In the genomic region with DNA sequence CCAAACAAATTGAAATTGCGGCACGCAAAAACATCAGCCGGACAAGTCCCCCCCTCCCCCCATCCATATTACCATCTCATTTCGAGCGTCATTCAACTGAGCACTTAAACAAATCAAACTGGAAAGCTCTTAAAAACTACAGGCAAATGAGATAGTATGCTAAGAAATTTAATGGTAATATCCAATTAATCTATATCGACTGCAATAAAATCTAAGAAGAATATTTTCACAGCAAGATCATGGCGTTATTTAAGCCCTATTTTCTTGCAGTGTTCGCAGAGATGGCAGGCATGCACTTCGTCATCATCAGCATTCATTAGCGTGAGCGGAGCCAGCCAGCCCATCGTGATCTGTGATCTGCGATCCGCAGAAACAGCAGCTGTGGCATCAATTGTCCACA, we compare ENCODE assay signal across 4 fruit fly cellular contexts.
TF ChIP-seq lines count a peak whose summit lies in the region.

No protein-coding gene starts in this region.

- no peak for TF ChIP-seq CTCF in whole organism, embryonic (GFP tag; optimal IDR thresholded peaks at IDR 0.05; lab: Kevin White, UChicago)

TF ChIP-seq in whole organism, embryonic, 481 proteins besides CTCF, POLR2A, EP300 and RAD21 (continues in another document):
- TF ChIP-seq ci (GFP tag; IDR thresholded peaks at IDR 0.05; lab: Robert Waterston, UW), result peak; percentile 47; the same call in 1 of the 3 replicates
- no peak for TF ChIP-seq CG13624 (GFP tag; optimal IDR thresholded peaks at IDR 0.05; lab: Kevin White, UChicago)
- TF ChIP-seq NFAT (GFP tag; IDR thresholded peaks at IDR 0.05; lab: Robert Waterston, UW), result no peak
- TF ChIP-seq stc (GFP tag; IDR thresholded peaks at IDR 0.05; lab: Robert Waterston, UW), result peak; percentile 42; the same call in 1 of the 2 replicates
- peak; percentile 56 for TF ChIP-seq dmrt99B (tag; optimal IDR thresholded peaks at IDR 0.05; lab: Kevin White, UChicago)
- TF ChIP-seq Sox102F (GFP tag; optimal IDR thresholded peaks at IDR 0.05; lab: Kevin White, UChicago), result peak; percentile 62
- TF ChIP-seq CG17359 (tag; optimal IDR thresholded peaks at IDR 0.05; lab: Kevin White, UChicago), result peak; percentile 43
- TF ChIP-seq HLH3B (GFP tag; IDR thresholded peaks at IDR 0.05; lab: Robert Waterston, UW), result peak; percentile 49; the same call in 1 of the 2 replicates
- peak; percentile 39 for TF ChIP-seq CG11504 (tag; optimal IDR thresholded peaks at IDR 0.05; lab: Kevin White, UChicago)
- TF ChIP-seq CG6689 (GFP tag; IDR thresholded peaks at IDR 0.05; lab: Robert Waterston, UW), result peak; percentile 31; the same call in 1 of the 2 replicates
- TF ChIP-seq pan (optimal IDR thresholded peaks at IDR 0.05; lab: Kevin White, UChicago), result no peak
- peak in 1 of 2 experiments; percentile 25 for TF ChIP-seq pan (GFP tag; optimal IDR thresholded peaks at IDR 0.05 in 1 of 2, IDR thresholded peaks at IDR 0.05 in 1 of 2)
- TF ChIP-seq CG10366 (GFP tag; IDR thresholded peaks at IDR 0.05; lab: Robert Waterston, UW), result peak; percentile 15; the same call in 1 of the 2 replicates
- peak; percentile 60; the same call in 1 of the 2 replicates for TF ChIP-seq Drgx (GFP tag; IDR thresholded peaks at IDR 0.05; lab: Robert Waterston, UW)
- no peak for TF ChIP-seq maf-S (GFP tag; optimal IDR thresholded peaks at IDR 0.05; lab: Kevin White, UChicago)
- no peak for TF ChIP-seq gt (GFP tag; IDR thresholded peaks at IDR 0.05; lab: Robert Waterston, UW)
- TF ChIP-seq prd (optimal IDR thresholded peaks at IDR 0.05; lab: Kevin White, UChicago), result no peak
- TF ChIP-seq prd (GFP tag; IDR thresholded peaks at IDR 0.05; lab: Robert Waterston, UW), result peak; percentile 8; the same call in 1 of the 3 replicates
- TF ChIP-seq chm (GFP tag; IDR thresholded peaks at IDR 0.05; lab: Robert Waterston, UW), result no peak
- no peak for TF ChIP-seq H15 (GFP tag; IDR thresholded peaks at IDR 0.05; lab: Robert Waterston, UW)

TF ChIP-seq in whole organism, prepupa, 60 proteins besides CTCF, POLR2A, EP300 and RAD21 (continues in another document):
- TF ChIP-seq CG7368 (GFP tag; optimal IDR thresholded peaks at IDR 0.05; lab: Kevin White, UChicago) (peak; percentile 78), Smox (GFP tag; optimal IDR thresholded peaks at IDR 0.05; lab: Kevin White, UChicago) (peak; percentile 75), Sox15 (GFP tag; optimal IDR thresholded peaks at IDR 0.05; lab: Kevin White, UChicago) (peak; percentile 72), CG6854 (GFP tag; optimal IDR thresholded peaks at IDR 0.05; lab: Kevin White, UChicago) (no peak), CG6808 (GFP tag; optimal IDR thresholded peaks at IDR 0.05; lab: Kevin White, UChicago) (peak; percentile 70), Eip75B (GFP tag; optimal IDR thresholded peaks at IDR 0.05; lab: Kevin White, UChicago) (peak; percentile 83), salr (GFP tag; optimal IDR thresholded peaks at IDR 0.05; lab: Kevin White, UChicago) (peak; percentile 71 to 72), Ets21C (GFP tag; optimal IDR thresholded peaks at IDR 0.05; lab: Kevin White, UChicago) (peak; percentile 70), CG4318 (GFP tag; optimal IDR thresholded peaks at IDR 0.05; lab: Kevin White, UChicago) (peak; percentile 68), OdsH (GFP tag; optimal IDR thresholded peaks at IDR 0.05; lab: Kevin White, UChicago) (peak; percentile 83), dsx (GFP tag; optimal IDR thresholded peaks at IDR 0.05; lab: Kevin White, UChicago; ENCODE audit: poor library complexity, severe bottlenecking) (peak; percentile 70), CG11762 (GFP tag; optimal IDR thresholded peaks at IDR 0.05; lab: Kevin White, UChicago; ENCODE audit: insufficient read depth) (peak; percentile 63), CG6163 (GFP tag; IDR thresholded peaks at IDR 0.05; lab: Robert Waterston, UW) (peak; percentile 88), CG8632 (GFP tag; optimal IDR thresholded peaks at IDR 0.05; lab: Kevin White, UChicago) (peak; percentile 77), CG6792 (GFP tag; optimal IDR thresholded peaks at IDR 0.05; lab: Kevin White, UChicago) (peak; percentile 83), Lpt (GFP tag; optimal IDR thresholded peaks at IDR 0.05; lab: Kevin White, UChicago) (peak; percentile 57), esn (GFP tag; optimal IDR thresholded peaks at IDR 0.05; lab: Kevin White, UChicago) (peak; percentile 83), CG6276 (GFP tag; optimal IDR thresholded peaks at IDR 0.05; lab: Kevin White, UChicago) (peak; percentile 37), CG3919 (GFP tag; optimal IDR thresholded peaks at IDR 0.05; lab: Kevin White, UChicago) (peak; percentile 86), achi (GFP tag; optimal IDR thresholded peaks at IDR 0.05; lab: Kevin White, UChicago) (peak; percentile 75), fkh (GFP tag; optimal IDR thresholded peaks at IDR 0.05; lab: Kevin White, UChicago) (no peak)

TF ChIP-seq in whole organism, pupa, 21 proteins besides CTCF, POLR2A, EP300 and RAD21:
- TF ChIP-seq gl (tag; optimal IDR thresholded peaks at IDR 0.05; lab: Kevin White, UChicago) (peak; percentile 36), CG14655 (GFP tag; optimal IDR thresholded peaks at IDR 0.05; lab: Kevin White, UChicago) (peak; percentile 74), CG17806 (tag; optimal IDR thresholded peaks at IDR 0.05; lab: Kevin White, UChicago) (peak; percentile 82), CG4496 (GFP tag; IDR thresholded peaks at IDR 0.05; lab: Robert Waterston, UW) (peak; percentile 75; the same call in 2 of the 3 replicates), rn (GFP tag; IDR thresholded peaks at IDR 0.05; lab: Robert Waterston, UW) (0 out of 2 replicates have a peak, but pooled peaks have one; percentile 25), Pif1A (GFP tag; optimal IDR thresholded peaks at IDR 0.05; lab: Kevin White, UChicago) (peak; percentile 81), CG15710 (tag; optimal IDR thresholded peaks at IDR 0.05; lab: Kevin White, UChicago) (peak; percentile 80), CG8301 (tag; optimal IDR thresholded peaks at IDR 0.05; lab: Kevin White, UChicago) (peak; percentile 67), Snoo (tag; optimal IDR thresholded peaks at IDR 0.05; lab: Kevin White, UChicago) (peak; percentile 63), D1 (tag; optimal IDR thresholded peaks at IDR 0.05; lab: Kevin White, UChicago) (peak; percentile 54), CG34367 (tag; optimal IDR thresholded peaks at IDR 0.05; lab: Kevin White, UChicago) (peak; percentile 78), CG12605 (GFP tag; IDR thresholded peaks at IDR 0.05; lab: Robert Waterston, UW) (peak; percentile 38; the same call in 1 of the 2 replicates), CG10348 (GFP tag; IDR thresholded peaks at IDR 0.05; lab: Robert Waterston, UW) (no peak), fd96Ca (GFP tag; IDR thresholded peaks at IDR 0.05; lab: Robert Waterston, UW) (peak; percentile 61), CG13204 (GFP tag; optimal IDR thresholded peaks at IDR 0.05; lab: Kevin White, UChicago) (peak; percentile 10), EcR (GFP tag; optimal IDR thresholded peaks at IDR 0.05; lab: Kevin White, UChicago) (no peak), CG32121 (GFP tag; IDR thresholded peaks at IDR 0.05; lab: Robert Waterston, UW) (peak; percentile 40; the same call in 1 of the 2 replicates), CG9948 (tag; optimal IDR thresholded peaks at IDR 0.05; lab: Kevin White, UChicago) (peak; percentile 73), Ets98B (GFP tag; IDR thresholded peaks at IDR 0.05; lab: Robert Waterston, UW) (peak; percentile 58), CG8159 (tag; optimal IDR thresholded peaks at IDR 0.05; lab: Kevin White, UChicago) (peak; percentile 82), Pif1B (GFP tag; optimal IDR thresholded peaks at IDR 0.05; lab: Kevin White, UChicago) (peak; percentile 82)

TF ChIP-seq in whole organism, wandering third instar larva, 38 proteins besides CTCF, POLR2A, EP300 and RAD21 (continues in another document):
- TF ChIP-seq h (GFP tag; optimal IDR thresholded peaks at IDR 0.05; lab: Kevin White, UChicago) (peak; percentile 78), psq (GFP tag; optimal IDR thresholded peaks at IDR 0.05; lab: Kevin White, UChicago) (peak; percentile 63), fru (GFP tag; optimal IDR thresholded peaks at IDR 0.05; lab: Kevin White, UChicago) (peak; percentile 74), GATAd (GFP tag; optimal IDR thresholded peaks at IDR 0.05; lab: Kevin White, UChicago) (no peak), N (GFP tag; optimal IDR thresholded peaks at IDR 0.05; lab: Kevin White, UChicago) (no peak), brk (GFP tag; optimal IDR thresholded peaks at IDR 0.05; lab: Kevin White, UChicago) (peak; percentile 23), br (GFP tag; optimal IDR thresholded peaks at IDR 0.05; lab: Kevin White, UChicago) (peak; percentile 65), rgr (GFP tag; optimal IDR thresholded peaks at IDR 0.05; lab: Kevin White, UChicago) (peak; percentile 71), Dif (GFP tag; optimal IDR thresholded peaks at IDR 0.05; lab: Kevin White, UChicago; ENCODE audit: partially characterized antibody) (no peak), CG32264 (GFP tag; optimal IDR thresholded peaks at IDR 0.05; lab: Kevin White, UChicago) (peak; percentile 4), OdsH (GFP tag; optimal IDR thresholded peaks at IDR 0.05; lab: Kevin White, UChicago) (peak; percentile 59), Hr83 (GFP tag; optimal IDR thresholded peaks at IDR 0.05; lab: Kevin White, UChicago; ENCODE audit: poor library complexity, severe bottlenecking) (no peak), Mio (GFP tag; optimal IDR thresholded peaks at IDR 0.05; lab: Kevin White, UChicago) (no peak), CrebA (GFP tag; optimal IDR thresholded peaks at IDR 0.05; lab: Kevin White, UChicago; ENCODE audit: borderline replicate concordance) (no peak), Abd-B (GFP tag; optimal IDR thresholded peaks at IDR 0.05; lab: Kevin White, UChicago) (no peak), pan (optimal IDR thresholded peaks at IDR 0.05; lab: Kevin White, UChicago) (no peak), woc (GFP tag; optimal IDR thresholded peaks at IDR 0.05; lab: Kevin White, UChicago) (peak; percentile 60), sage (GFP tag; optimal IDR thresholded peaks at IDR 0.05; lab: Kevin White, UChicago) (no peak), Dfd (GFP tag; optimal IDR thresholded peaks at IDR 0.05; lab: Kevin White, UChicago) (no peak), sv (GFP tag; optimal IDR thresholded peaks at IDR 0.05; lab: Kevin White, UChicago) (no peak), foxo (GFP tag; optimal IDR thresholded peaks at IDR 0.05; lab: Kevin White, UChicago) (peak in 1 of 2 experiments; percentile 64), CG9705 (GFP tag; optimal IDR thresholded peaks at IDR 0.05; lab: Kevin White, UChicago) (no peak), lola (GFP tag; optimal IDR thresholded peaks at IDR 0.05; lab: Kevin White, UChicago) (no peak), dl (GFP tag; optimal IDR thresholded peaks at IDR 0.05; lab: Kevin White, UChicago; ENCODE audit: insufficient read depth in 1 of 2, partially characterized antibody in 2 of 2) (no peak), Vsx2 (GFP tag; optimal IDR thresholded peaks at IDR 0.05; lab: Kevin White, UChicago; ENCODE audit: partially characterized antibody) (no peak), Hnf4 (GFP tag; optimal IDR thresholded peaks at IDR 0.05; lab: Kevin White, UChicago) (peak; percentile 66), HLH106 (tag; optimal IDR thresholded peaks at IDR 0.05; lab: Kevin White, UChicago) (peak; percentile 58), Hr78 (GFP tag; optimal IDR thresholded peaks at IDR 0.05; lab: Kevin White, UChicago) (no peak)

Comparison
In these comparisons a context has a peak if more than half of its experiments do, and no peak if none do; other contexts are left out.
1. Of the 7 proteins assayed by ChIP-seq in both whole organism, embryonic and whole organism, prepupa: peak only in whole organism, embryonic: none; only in whole organism, prepupa: CG16779, Gug, Hr39 and Lpt; in both: Sox102F; in neither: 2.